Worm (Caenorhabditis elegans): ENCODE results near the gene mec-18.

mec-18 gene

DNA sequence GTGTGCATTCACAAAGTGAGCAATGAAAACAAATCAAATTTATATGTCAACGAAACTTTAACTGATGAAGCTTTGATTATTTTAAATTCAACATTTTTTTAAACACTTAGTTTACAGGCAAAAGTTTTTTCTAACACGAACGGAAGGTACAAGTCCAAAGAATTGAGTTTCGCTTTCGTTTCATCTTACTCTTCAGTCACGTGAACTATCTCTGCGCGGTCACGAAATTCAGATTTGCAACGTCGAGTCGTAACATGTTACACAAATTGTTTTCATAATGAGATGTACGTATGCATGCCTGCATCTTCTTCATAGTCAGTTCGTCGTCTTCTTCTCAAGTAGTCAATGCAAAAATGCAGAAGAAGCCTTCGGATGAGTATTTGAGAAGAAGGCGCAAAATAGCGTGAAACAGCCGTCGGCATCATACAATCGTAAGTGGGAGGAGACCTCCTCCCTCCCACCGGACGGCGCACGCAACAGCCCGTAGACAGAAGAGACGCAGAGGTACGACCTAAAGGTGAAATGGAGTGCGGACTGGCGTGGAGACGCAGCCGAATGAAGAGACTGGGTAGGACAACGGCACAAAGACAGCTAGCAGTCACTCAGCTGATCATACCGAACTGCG lies 8.6 kb downstream of the mec-18 start, which contains the start of gene coel-1 (continued):
- TF ChIP-seq lin-39 (tag; optimal IDR thresholded peaks at IDR 0.05) = no peak
- peak in 1 of 2 experiments; percentile 10 for TF ChIP-seq lsy-2 (tag; optimal IDR thresholded peaks at IDR 0.05)
- no peak for TF ChIP-seq unc-39 (tag; optimal IDR thresholded peaks at IDR 0.05)
- TF ChIP-seq nhr-25 (tag; optimal IDR thresholded peaks at IDR 0.05) = peak; percentile 64
- TF ChIP-seq sem-4 (tag; optimal IDR thresholded peaks at IDR 0.05) = peak; percentile 29
- no peak for TF ChIP-seq zag-1 (tag; optimal IDR thresholded peaks at IDR 0.05)
- no peak for TF ChIP-seq ceh-16 (tag; optimal IDR thresholded peaks at IDR 0.05)
- TF ChIP-seq ztf-1 (GFP tag; conservative IDR thresholded peaks at IDR 0.05) = no peak
- peak; percentile 70 for TF ChIP-seq F13H6.1 (tag; optimal IDR thresholded peaks at IDR 0.05)
- no peak for TF ChIP-seq egl-27 (tag; optimal IDR thresholded peaks at IDR 0.05)
- no peak for TF ChIP-seq nhr-23 (tag; optimal IDR thresholded peaks at IDR 0.05)
- no peak for TF ChIP-seq mbf-1 (tag; optimal IDR thresholded peaks at IDR 0.05)
- TF ChIP-seq nhr-12 (tag; optimal IDR thresholded peaks at IDR 0.05) = no peak
- no peak for TF ChIP-seq lin-11 (tag; optimal IDR thresholded peaks at IDR 0.05)
- TF ChIP-seq unc-55 (GFP tag; optimal IDR thresholded peaks at IDR 0.05) = peak; percentile 62
- TF ChIP-seq skn-1 (tag; optimal IDR thresholded peaks at IDR 0.05) = no peak
- TF ChIP-seq unc-62 (GFP tag; optimal IDR thresholded peaks at IDR 0.05) = no peak
- peak; percentile 67 for TF ChIP-seq C34F6.9 (tag; optimal IDR thresholded peaks at IDR 0.05)
- no peak for TF ChIP-seq gmeb-1 (tag; optimal IDR thresholded peaks at IDR 0.05)
- TF ChIP-seq ztf-11 (tag; optimal IDR thresholded peaks at IDR 0.05) = no peak
- no peak for TF ChIP-seq ZK546.5 (tag; optimal IDR thresholded peaks at IDR 0.05)
- no peak for TF ChIP-seq snpc-4 (tag; optimal IDR thresholded peaks at IDR 0.05)
- no peak for TF ChIP-seq R02D3.7 (tag; optimal IDR thresholded peaks at IDR 0.05)
- TF ChIP-seq mdl-1 (tag; optimal IDR thresholded peaks at IDR 0.05) = no peak
- TF ChIP-seq nhr-77 (tag; optimal IDR thresholded peaks at IDR 0.05) = no peak
- TF ChIP-seq elt-1 (tag; optimal IDR thresholded peaks at IDR 0.05) = no peak

DNA sequence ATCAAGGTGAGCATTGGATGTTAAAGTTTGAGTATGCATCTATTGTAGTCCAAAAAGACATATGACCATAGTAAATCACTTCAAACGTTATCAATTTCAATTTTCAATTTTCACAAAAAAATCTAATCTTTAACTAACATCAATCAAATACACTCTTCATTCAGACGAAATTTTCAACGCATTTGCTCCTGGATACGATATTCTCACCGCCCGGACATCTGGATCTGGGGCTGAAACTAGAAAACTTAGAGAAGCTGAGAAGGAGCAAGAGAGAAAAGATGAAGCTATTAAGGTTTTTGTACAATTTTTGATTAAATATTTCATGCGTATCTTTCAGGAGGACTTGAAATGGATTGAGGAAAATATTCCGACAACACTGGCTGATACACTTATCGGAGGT lies 10.2 kb downstream of the mec-18 start:
- TF ChIP-seq nhr-25 (tag; optimal IDR thresholded peaks at IDR 0.05) (no peak), skn-1 (tag; optimal IDR thresholded peaks at IDR 0.05) (no peak), lin-39 (tag; optimal IDR thresholded peaks at IDR 0.05) (no peak), lin-13 (GFP tag; optimal IDR thresholded peaks at IDR 0.05) (no peak)

DNA sequence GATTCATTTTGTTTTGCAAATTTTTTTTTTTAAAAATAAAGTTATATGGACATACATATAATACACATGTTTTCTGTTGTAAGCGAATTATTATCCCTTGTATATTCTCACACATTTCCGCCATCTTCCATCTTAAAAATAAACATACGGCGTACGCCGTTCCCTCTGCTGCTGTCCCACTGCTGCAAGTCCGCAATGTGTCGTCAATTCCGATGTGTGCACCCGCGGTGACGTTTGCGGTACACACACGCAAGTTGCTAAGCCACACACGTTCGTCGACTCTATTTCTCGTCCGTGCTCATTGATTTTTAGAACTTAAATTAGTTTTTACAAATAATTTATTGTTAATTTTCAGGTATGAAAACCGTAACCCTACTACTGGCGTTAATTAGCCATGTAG lies 13.7 kb downstream of the mec-18 start, which contains the start of gene C52B9.4:
C52B9.4 (plus strand) TSS at position 356 of the 400 bp plus-strand sequence.
- TF ChIP-seq peb-1 (tag; optimal IDR thresholded peaks at IDR 0.05) (no peak), gmeb-1 (tag; optimal IDR thresholded peaks at IDR 0.05) (peak; percentile 19), nhr-6 (tag; optimal IDR thresholded peaks at IDR 0.05) (no peak), ztf-4 (tag; optimal IDR thresholded peaks at IDR 0.05) (no peak), F13H6.1 (tag; optimal IDR thresholded peaks at IDR 0.05) (peak; percentile 39), lsy-2 (tag; optimal IDR thresholded peaks at IDR 0.05) (peak in 1 of 2 experiments; percentile 56), fos-1 (tag; optimal IDR thresholded peaks at IDR 0.05) (peak; percentile 7), unc-55 (GFP tag; optimal IDR thresholded peaks at IDR 0.05) (peak; percentile 50), unc-39 (tag; optimal IDR thresholded peaks at IDR 0.05) (no peak), C34F6.9 (tag; optimal IDR thresholded peaks at IDR 0.05) (peak; percentile 45), aly-2 (tag; optimal IDR thresholded peaks at IDR 0.05) (no peak), nhr-12 (tag; optimal IDR thresholded peaks at IDR 0.05) (no peak), nhr-129 (tag; optimal IDR thresholded peaks at IDR 0.05) (peak; percentile 35), R02D3.7 (tag; optimal IDR thresholded peaks at IDR 0.05) (no peak), nhr-25 (tag; optimal IDR thresholded peaks at IDR 0.05) (peak; percentile 9), alr-1 (tag; optimal IDR thresholded peaks at IDR 0.05) (no peak), crh-2 (tag; optimal IDR thresholded peaks at IDR 0.05) (peak; percentile 84), sma-9 (GFP tag; optimal IDR thresholded peaks at IDR 0.05) (peak; percentile 42), sma-9 (tag; optimal IDR thresholded peaks at IDR 0.05) (no peak), egl-27 (tag; optimal IDR thresholded peaks at IDR 0.05) (peak; percentile 14), nhr-10 (tag; optimal IDR thresholded peaks at IDR 0.05) (no peak), nhr-237 (tag; optimal IDR thresholded peaks at IDR 0.05) (no peak), lin-11 (tag; optimal IDR thresholded peaks at IDR 0.05) (peak; percentile 40), sma-3 (GFP tag; optimal IDR thresholded peaks at IDR 0.05) (peak; percentile 48), dmd-4 (tag; optimal IDR thresholded peaks at IDR 0.05) (no peak), ceh-16 (tag; optimal IDR thresholded peaks at IDR 0.05) (no peak)

Measured in whole organism, L2 larva.